Fruit fly (Drosophila melanogaster): ENCODE measurements around the gene goe.
A peak's percentile ranks its signal among the peaks of the same experiment; 100 is the strongest.

- TF ChIP-seq Mio (GFP tag; optimal IDR thresholded peaks at IDR 0.05), result no peak
- peak; percentile 78 for TF ChIP-seq Sp1 (GFP tag; optimal IDR thresholded peaks at IDR 0.05)
- peak in 1 of 2 experiments; percentile 64 for TF ChIP-seq foxo (GFP tag; optimal IDR thresholded peaks at IDR 0.05)
- TF ChIP-seq usp (GFP tag; optimal IDR thresholded peaks at IDR 0.05), result no peak
- TF ChIP-seq OdsH (GFP tag; optimal IDR thresholded peaks at IDR 0.05), result peak; percentile 72
- TF ChIP-seq rgr (GFP tag; optimal IDR thresholded peaks at IDR 0.05), result peak; percentile 79
- peak; percentile 59 for TF ChIP-seq h (GFP tag; optimal IDR thresholded peaks at IDR 0.05)
- no peak for TF ChIP-seq Abd-B (GFP tag; optimal IDR thresholded peaks at IDR 0.05)
- no peak for TF ChIP-seq Myc (optimal IDR thresholded peaks at IDR 0.05)
- TF ChIP-seq sv (GFP tag; optimal IDR thresholded peaks at IDR 0.05), result peak; percentile 74
- TF ChIP-seq psq (GFP tag; optimal IDR thresholded peaks at IDR 0.05), result peak; percentile 39
- TF ChIP-seq dmrt93B (GFP tag; optimal IDR thresholded peaks at IDR 0.05), result peak; percentile 40
These were observed 28.2 kb downstream of the goe start for dm6 chrX:16723203-16724173.

Measured in whole organism, wandering third instar larva.